Worm (Caenorhabditis elegans) whole organism, mixed stage, embryonic: ENCODE results near the gene srd-29.

Source experiments
- M03D4.4 ChIP-seq: sonication (generic microtip); optimal IDR thresholded peaks from 2 replicates; lab custom pipeline; 2017; ENCODE audit warnings: mild to moderate bottlenecking, missing genetic modification characterization, missing compliant biosample characterization
- blmp-1 ChIP-seq: fragments of 150-350 bp; optimal IDR thresholded peaks from 2 replicates; lab custom pipeline; 2014; ENCODE audit warnings: missing biosample characterization, missing genetic modification characterization
- ceh-43 ChIP-seq: fragments of 200-800 bp; sonication (Bioruptor generic); optimal IDR thresholded peaks from 2 replicates; lab custom pipeline; 2018; ENCODE audit warnings: mild to moderate bottlenecking, missing genetic modification characterization, moderate library complexity, missing compliant biosample characterization
- ceh-83 ChIP-seq: fragments of 200-800 bp; sonication (Bioruptor generic); optimal IDR thresholded peaks from 2 replicates; lab custom pipeline; 2018; ENCODE audit warnings: mild to moderate bottlenecking, missing genetic modification characterization, missing compliant biosample characterization
- ces-1 ChIP-seq: fragments of 150-350 bp; optimal IDR thresholded peaks from 2 replicates; lab custom pipeline; 2014; ENCODE audit warnings: missing biosample characterization, missing genetic modification reagents, missing genetic modification characterization
- cnd-1 ChIP-seq: fragments of 200-800 bp; sonication (Bioruptor generic); optimal IDR thresholded peaks from 2 replicates; lab custom pipeline; 2018; ENCODE audit warnings: mild to moderate bottlenecking, missing genetic modification characterization, missing compliant biosample characterization
- drap-1 ChIP-seq: fragments of 200-800 bp; sonication (Bioruptor generic); optimal IDR thresholded peaks from 3 replicates; lab custom pipeline; 2018; ENCODE audit warnings: mild to moderate bottlenecking, missing genetic modification characterization, missing compliant biosample characterization
- elt-1 ChIP-seq: sonication (generic microtip); optimal IDR thresholded peaks from 2 replicates; lab custom pipeline; 2017; ENCODE audit warnings: missing genetic modification characterization, mild to moderate bottlenecking, missing compliant biosample characterization, antibody characterized with exemption, moderate library complexity, borderline replicate concordance; ENCODE audit not compliant: insufficient read depth
- flh-1 ChIP-seq: fragments of 200-800 bp; sonication (Bioruptor generic); optimal IDR thresholded peaks from 2 replicates; lab custom pipeline; 2018; ENCODE audit warnings: mild to moderate bottlenecking, missing genetic modification characterization, moderate library complexity, missing compliant biosample characterization
- ham-2 ChIP-seq: fragments of 200-800 bp; sonication (Bioruptor generic); optimal IDR thresholded peaks from 2 replicates; lab custom pipeline; 2018; ENCODE audit warnings: mild to moderate bottlenecking, missing genetic modification characterization, missing compliant biosample characterization
- hlh-1 ChIP-seq: fragments of 150-350 bp; optimal IDR thresholded peaks from 2 replicates; lab custom pipeline; 2014; ENCODE audit warnings: missing biosample characterization, missing genetic modification reagents, missing genetic modification characterization
- lin-13 ChIP-seq: fragments of 150-350 bp; optimal IDR thresholded peaks from 2 replicates; lab custom pipeline; 2014; ENCODE audit warnings: missing biosample characterization, missing genetic modification characterization
- lin-32 ChIP-seq: fragments of 200-800 bp; sonication (Bioruptor generic); optimal IDR thresholded peaks from 2 replicates; lab custom pipeline; 2018; ENCODE audit warnings: mild to moderate bottlenecking, missing genetic modification characterization, missing compliant biosample characterization
- lsy-2 ChIP-seq: fragments of 150-350 bp; optimal IDR thresholded peaks from 2 replicates; lab custom pipeline; 2014; ENCODE audit warnings: missing biosample characterization, missing genetic modification characterization
- mab-5 ChIP-seq: fragments of 150-350 bp; optimal IDR thresholded peaks from 2 replicates; lab custom pipeline; 2014; ENCODE audit warnings: missing biosample characterization, missing genetic modification characterization
- mep-1 ChIP-seq: fragments of 150-350 bp; optimal IDR thresholded peaks from 2 replicates; lab custom pipeline; 2017; ENCODE audit warnings: missing biosample characterization, missing genetic modification reagents, missing genetic modification characterization, inconsistent platforms
- mls-2 ChIP-seq: sonication (generic microtip); optimal IDR thresholded peaks from 2 replicates; lab custom pipeline; 2016; ENCODE audit warnings: mild to moderate bottlenecking, missing genetic modification characterization, moderate library complexity, missing compliant biosample characterization
- nhr-12 ChIP-seq: fragments of 150-350 bp; optimal IDR thresholded peaks from 2 replicates; lab custom pipeline; 2014; ENCODE audit warnings: missing biosample characterization, missing genetic modification characterization
- nhr-2 ChIP-seq: fragments of 150-350 bp; optimal IDR thresholded peaks from 2 replicates; lab custom pipeline; 2014; ENCODE audit warnings: missing biosample characterization, missing genetic modification characterization
- nhr-237 ChIP-seq: fragments of 150-350 bp; optimal IDR thresholded peaks from 2 replicates; lab custom pipeline; 2014; ENCODE audit warnings: missing biosample characterization, missing genetic modification characterization
- nhr-28 ChIP-seq: fragments of 150-350 bp; optimal IDR thresholded peaks from 2 replicates; lab custom pipeline; 2014; ENCODE audit warnings: missing biosample characterization, missing genetic modification characterization
- nhr-76 ChIP-seq: sonication (generic microtip); optimal IDR thresholded peaks from 2 replicates; lab custom pipeline; 2017; ENCODE audit warnings: missing biosample characterization, missing genetic modification characterization
- pha-4 ChIP-seq: fragments of 150-350 bp; optimal IDR thresholded peaks from 2 replicates; lab custom pipeline; 2018; ENCODE audit warnings: missing biosample characterization, missing genetic modification reagents, missing genetic modification characterization
- sem-2 ChIP-seq: fragments of 200-800 bp; sonication (Bioruptor generic); optimal IDR thresholded peaks from 2 replicates; lab custom pipeline; 2018; ENCODE audit warnings: mild to moderate bottlenecking, missing genetic modification characterization, missing compliant biosample characterization
- snpc-4 ChIP-seq: fragments of 150-350 bp; optimal IDR thresholded peaks from 2 replicates; lab custom pipeline; 2014; ENCODE audit warnings: missing biosample characterization, missing genetic modification characterization
- sptf-1 ChIP-seq: sonication (generic microtip); optimal IDR thresholded peaks from 2 replicates; lab custom pipeline; 2017; ENCODE audit warnings: mild to moderate bottlenecking, missing genetic modification characterization, moderate library complexity, missing compliant biosample characterization
- tbx-8 ChIP-seq: fragments of 200-800 bp; sonication (Bioruptor generic); optimal IDR thresholded peaks from 2 replicates; lab custom pipeline; 2018; ENCODE audit warnings: mild to moderate bottlenecking, missing genetic modification characterization, moderate library complexity, missing compliant biosample characterization
- unc-120 ChIP-seq: sonication (generic microtip); optimal IDR thresholded peaks from 2 replicates; lab custom pipeline; 2017; ENCODE audit warnings: missing genetic modification characterization, missing compliant biosample characterization; ENCODE audit not compliant: poor library complexity, severe bottlenecking
- unc-39 ChIP-seq: fragments of 150-350 bp; optimal IDR thresholded peaks from 2 replicates; lab custom pipeline; 2014; ENCODE audit warnings: missing biosample characterization, missing genetic modification characterization
- zip-8 ChIP-seq: fragments of 150-350 bp; optimal IDR thresholded peaks from 2 replicates; lab custom pipeline; 2014; ENCODE audit warnings: missing biosample characterization, missing genetic modification characterization
- ztf-11 ChIP-seq: fragments of 150-350 bp; optimal IDR thresholded peaks from 2 replicates; lab custom pipeline; 2014; ENCODE audit warnings: missing biosample characterization, missing genetic modification characterization

The srd-29 gene

DNA sequence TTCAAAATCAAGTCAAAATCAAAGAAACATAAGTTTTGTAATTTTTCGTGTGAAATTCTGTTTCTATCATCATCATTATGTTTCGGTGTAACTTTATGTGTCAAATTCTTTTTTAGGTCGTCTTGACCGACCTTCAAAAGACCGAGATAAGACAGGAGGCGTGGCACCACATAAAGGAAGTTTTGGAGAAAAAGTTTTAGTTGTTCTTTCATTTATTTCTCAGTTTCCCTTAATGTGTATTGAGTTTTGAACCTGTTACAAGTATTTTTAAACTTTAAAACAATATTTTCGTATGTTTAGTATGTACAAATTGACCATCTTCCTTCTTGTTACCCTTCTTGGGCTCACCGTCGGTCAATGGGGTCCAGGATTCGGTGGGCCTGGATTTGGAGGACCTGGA lies 10.9 kb upstream of the srd-29 start, which contains the start of gene grsp-4:
TSS of gene grsp-4 (plus strand) at position 301 of the 400 bp plus-strand sequence.
- no peak for TF ChIP-seq sptf-1
- no peak for TF ChIP-seq nhr-2 (tag; lab: Kevin White, UChicago)
- no peak for TF ChIP-seq drap-1 (GFP tag; lab: Kevin White, UChicago)
- TF ChIP-seq elt-1 (tag; lab: Kevin White, UChicago), result no peak
- TF ChIP-seq nhr-12 (tag; lab: Kevin White, UChicago), result no peak

DNA sequence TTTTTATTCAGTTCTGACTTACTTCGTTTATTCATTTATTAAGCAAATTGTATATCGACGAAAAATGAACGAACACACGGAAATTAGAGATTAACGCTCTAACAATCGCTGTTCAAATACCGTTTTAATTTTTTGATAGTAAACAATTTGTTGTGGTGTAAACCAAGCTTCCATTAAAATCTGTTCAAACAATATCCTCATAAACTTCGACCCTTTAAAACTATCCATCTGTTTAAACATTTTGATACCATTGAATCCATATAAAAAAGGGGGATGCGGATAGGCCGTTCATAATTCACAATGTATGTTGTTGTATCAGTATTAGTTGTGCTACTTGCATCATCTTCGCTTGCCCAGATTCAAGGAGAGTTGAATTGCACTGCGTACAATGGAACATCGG lies 9.0 kb upstream of the srd-29 start, which contains the start of gene F07C4.6:
TSS of gene F07C4.6 (plus strand) at position 301 of the 400 bp plus-strand sequence.
- TF ChIP-seq nhr-76 (tag; lab: Kevin White, UChicago), result no peak
- no peak for TF ChIP-seq lin-32 (GFP tag; lab: Kevin White, UChicago)
- no peak for TF ChIP-seq mls-2
- no peak for TF ChIP-seq mab-5
- TF ChIP-seq tbx-8 (GFP tag; lab: Kevin White, UChicago), result no peak
- no peak for TF ChIP-seq mep-1
- TF ChIP-seq ceh-83 (GFP tag; lab: Kevin White, UChicago), result no peak
- no peak for TF ChIP-seq unc-39 (tag; lab: Kevin White, UChicago)
- TF ChIP-seq ham-2 (GFP tag; lab: Kevin White, UChicago), result no peak
- no peak for TF ChIP-seq nhr-237 (tag; lab: Kevin White, UChicago)

DNA sequence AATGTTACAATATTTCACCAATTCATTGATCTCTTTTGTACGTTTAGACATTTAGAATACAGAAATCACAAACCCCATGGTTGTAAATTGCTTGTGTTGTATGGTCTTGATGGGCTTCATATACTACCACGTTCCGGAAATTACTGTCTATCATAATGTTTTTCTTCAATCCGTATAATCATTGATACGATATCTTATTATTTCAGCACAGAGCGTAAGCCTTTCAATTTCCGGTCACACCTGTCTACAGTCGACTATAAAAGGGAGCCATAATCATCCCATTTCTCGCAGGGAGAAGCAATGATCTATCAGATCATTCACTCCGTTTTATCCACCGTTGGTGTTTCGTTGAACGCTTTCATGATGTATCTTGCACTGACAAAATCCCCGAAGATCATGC lies 6.1 kb upstream of the srd-29 start, which contains the start of gene srd-30:
TSS of gene srd-30 (plus strand) at position 301 of the 400 bp plus-strand sequence.
- TF ChIP-seq nhr-12 (tag; lab: Kevin White, UChicago), result no peak
- no peak for TF ChIP-seq nhr-28 (tag; lab: Kevin White, UChicago)
- no peak for TF ChIP-seq ceh-83 (GFP tag; lab: Kevin White, UChicago)
- TF ChIP-seq M03D4.4 (tag; lab: Kevin White, UChicago), result no peak
- no peak for TF ChIP-seq ztf-11 (tag; lab: Kevin White, UChicago)
- TF ChIP-seq unc-120, result no peak
- no peak for TF ChIP-seq mab-5
- TF ChIP-seq snpc-4 (tag; lab: Kevin White, UChicago), result no peak
- TF ChIP-seq nhr-76 (tag; lab: Kevin White, UChicago), result no peak

DNA sequence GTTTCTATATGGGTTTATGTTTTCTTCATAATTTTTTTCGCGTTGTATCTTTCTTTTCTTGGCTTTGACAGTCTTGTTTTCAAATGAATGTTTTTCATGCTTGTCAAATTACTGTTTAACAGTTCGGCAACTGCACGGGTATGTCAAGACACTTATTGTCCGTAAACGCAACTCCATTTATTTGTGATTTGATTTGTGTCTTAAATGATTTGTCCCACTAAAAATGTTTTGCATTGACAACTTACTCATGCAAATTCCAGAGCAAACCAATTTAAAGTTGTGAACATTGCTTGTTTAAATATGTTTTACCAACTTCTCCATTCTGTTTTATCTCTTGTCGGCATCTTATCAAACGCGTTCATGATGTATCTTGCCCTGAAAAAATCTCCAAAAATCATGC lies 3.8 kb upstream of the srd-29 start, which contains the start of gene srd-25:
TSS of gene srd-25 (plus strand) at position 301 of the 400 bp plus-strand sequence.
- TF ChIP-seq nhr-76 (tag; lab: Kevin White, UChicago), result no peak
- TF ChIP-seq ham-2 (GFP tag; lab: Kevin White, UChicago), result no peak
- TF ChIP-seq ztf-11 (tag; lab: Kevin White, UChicago), result no peak
- no peak for TF ChIP-seq M03D4.4 (tag; lab: Kevin White, UChicago)
- no peak for TF ChIP-seq pha-4 (tag; lab: Kevin White, UChicago)
- TF ChIP-seq cnd-1, result no peak
- no peak for TF ChIP-seq ceh-43

- no peak for TF ChIP-seq nhr-2 (tag; lab: Kevin White, UChicago)
- TF ChIP-seq cnd-1, result no peak
- TF ChIP-seq pha-4 (tag; lab: Kevin White, UChicago), result no peak
- TF ChIP-seq tbx-8 (GFP tag; lab: Kevin White, UChicago), result no peak
- no peak for TF ChIP-seq lsy-2 (tag; lab: Kevin White, UChicago)
- no peak for TF ChIP-seq ces-1 (GFP tag; lab: Kevin White, UChicago)
- no peak for TF ChIP-seq blmp-1 (tag; lab: Kevin White, UChicago)
- no peak for TF ChIP-seq lin-13 (tag; lab: Kevin White, UChicago)
- no peak for TF ChIP-seq mls-2
- no peak for TF ChIP-seq flh-1 (GFP tag; lab: Kevin White, UChicago)
- TF ChIP-seq elt-1 (tag; lab: Kevin White, UChicago), result no peak
- no peak for TF ChIP-seq nhr-12 (tag; lab: Kevin White, UChicago)
Observed at ce11 chrV:7634657-7635056, 912 bp upstream of the srd-29 start, which contains the start of gene srd-31. Gene srd-31, minus strand, starts transcription at chrV:7634757.

DNA sequence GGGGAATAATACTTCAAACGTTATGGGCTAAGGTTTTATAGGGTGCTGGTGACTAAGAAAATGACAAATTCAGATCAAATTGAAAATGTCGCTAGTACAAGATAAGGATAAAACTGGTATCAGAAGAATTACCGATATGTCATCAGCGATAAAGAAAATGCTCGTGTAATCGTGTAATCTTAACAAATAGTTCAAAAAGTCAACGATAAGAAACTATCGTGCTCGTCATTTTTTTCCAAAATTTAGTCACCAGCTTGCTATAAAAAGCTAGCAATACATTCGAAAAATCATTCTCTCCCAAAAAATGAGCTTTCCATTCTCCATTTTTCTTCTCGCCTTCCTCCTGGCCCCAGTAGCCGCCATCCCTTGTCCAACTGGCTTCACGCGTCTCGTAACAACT lies 2.2 kb downstream of the srd-29 start, which contains the start of gene clec-45:
TSS of gene clec-45 (plus strand) at position 301 of the 400 bp plus-strand sequence.
- no peak for TF ChIP-seq lin-32 (GFP tag; lab: Kevin White, UChicago)
- TF ChIP-seq sem-2 (GFP tag; lab: Kevin White, UChicago), result no peak
- TF ChIP-seq hlh-1 (tag; lab: Kevin White, UChicago), result no peak
- no peak for TF ChIP-seq unc-39 (tag; lab: Kevin White, UChicago)
- TF ChIP-seq drap-1 (GFP tag; lab: Kevin White, UChicago), result no peak
- TF ChIP-seq ces-1 (GFP tag; lab: Kevin White, UChicago), result no peak
- no peak for TF ChIP-seq nhr-237 (tag; lab: Kevin White, UChicago)
- no peak for TF ChIP-seq blmp-1 (tag; lab: Kevin White, UChicago)
- TF ChIP-seq nhr-76 (tag; lab: Kevin White, UChicago), result no peak
- no peak for TF ChIP-seq nhr-28 (tag; lab: Kevin White, UChicago)
- TF ChIP-seq snpc-4 (tag; lab: Kevin White, UChicago), result no peak
- no peak for TF ChIP-seq sptf-1
- no peak for TF ChIP-seq ham-2 (GFP tag; lab: Kevin White, UChicago)
- TF ChIP-seq zip-8 (tag; lab: Kevin White, UChicago), result no peak
- no peak for TF ChIP-seq nhr-2 (tag; lab: Kevin White, UChicago)
- no peak for TF ChIP-seq lsy-2 (tag; lab: Kevin White, UChicago)
